Fruit fly (Drosophila melanogaster): ENCODE measurements around the gene CG14204.

CG14204 gene

dm6 chrX:19582732-19583131 is 685 bp upstream of the CG14204 start:
- TF ChIP-seq tj (GFP tag; optimal IDR thresholded peaks at IDR 0.05) = no peak
- TF ChIP-seq cnc (optimal IDR thresholded peaks at IDR 0.05) = no peak
- no peak for TF ChIP-seq CG33017 (tag; optimal IDR thresholded peaks at IDR 0.05)
- no peak for TF ChIP-seq pad (GFP tag; optimal IDR thresholded peaks at IDR 0.05)
- TF ChIP-seq CG11617 (GFP tag; optimal IDR thresholded peaks at IDR 0.05) = no peak
- TF ChIP-seq bab1 (GFP tag; optimal IDR thresholded peaks at IDR 0.05) = no peak
- no peak for TF ChIP-seq CG7045 (GFP tag; optimal IDR thresholded peaks at IDR 0.05)
- TF ChIP-seq toe (GFP tag; optimal IDR thresholded peaks at IDR 0.05) = no peak
- TF ChIP-seq CG12768 (GFP tag; optimal IDR thresholded peaks at IDR 0.05) = no peak
- TF ChIP-seq CG7101 (tag; optimal IDR thresholded peaks at IDR 0.05) = no peak
- no peak for TF ChIP-seq Mnt (GFP tag; optimal IDR thresholded peaks at IDR 0.05)
- TF ChIP-seq CG1620 (GFP tag; optimal IDR thresholded peaks at IDR 0.05) = no peak
- TF ChIP-seq Hr96 (GFP tag; optimal IDR thresholded peaks at IDR 0.05) = no peak
- TF ChIP-seq cic (GFP tag; optimal IDR thresholded peaks at IDR 0.05) = no peak
- TF ChIP-seq kay (GFP tag; ENCODE audit: borderline replicate concordance) = no peak

- TF ChIP-seq cnc (optimal IDR thresholded peaks at IDR 0.05) (no peak), bab1 (GFP tag; optimal IDR thresholded peaks at IDR 0.05) (no peak), CG7045 (GFP tag; optimal IDR thresholded peaks at IDR 0.05) (no peak), CG33017 (tag; optimal IDR thresholded peaks at IDR 0.05) (no peak), CG12768 (GFP tag; optimal IDR thresholded peaks at IDR 0.05) (no peak), CG14711 (tag; optimal IDR thresholded peaks at IDR 0.05) (no peak), toe (GFP tag; optimal IDR thresholded peaks at IDR 0.05) (no peak), tj (GFP tag; optimal IDR thresholded peaks at IDR 0.05) (no peak), ovo (GFP tag; optimal IDR thresholded peaks at IDR 0.05) (no peak), Hr96 (GFP tag; optimal IDR thresholded peaks at IDR 0.05) (no peak), pad (GFP tag; optimal IDR thresholded peaks at IDR 0.05) (no peak), CG7101 (tag; optimal IDR thresholded peaks at IDR 0.05) (no peak)
Measured at dm6 chrX:19585142-19585541, 1.7 kb downstream of the CG14204 start.

dm6 chrX:19590070-19590469 is 6.7 kb downstream of the CG14204 start, which contains the start of gene CG14219:
Gene CG14219, minus strand, starts transcription at chrX:19590170.
- TF ChIP-seq Mnt (GFP tag; optimal IDR thresholded peaks at IDR 0.05) (no peak), pad (GFP tag; optimal IDR thresholded peaks at IDR 0.05) (no peak), tj (GFP tag; optimal IDR thresholded peaks at IDR 0.05) (no peak), toe (GFP tag; optimal IDR thresholded peaks at IDR 0.05) (no peak), cic (GFP tag; optimal IDR thresholded peaks at IDR 0.05) (no peak), kay (GFP tag; ENCODE audit: borderline replicate concordance) (no peak)

- TF ChIP-seq CG1620 (GFP tag; optimal IDR thresholded peaks at IDR 0.05) = no peak
- no peak for TF ChIP-seq CG33017 (tag; optimal IDR thresholded peaks at IDR 0.05)
- no peak for TF ChIP-seq pad (GFP tag; optimal IDR thresholded peaks at IDR 0.05)
- no peak for TF ChIP-seq cnc (optimal IDR thresholded peaks at IDR 0.05)
Measured at dm6 chrX:19590579-19590978, 7.2 kb downstream of the CG14204 start.

- TF ChIP-seq kay (GFP tag; ENCODE audit: borderline replicate concordance) = no peak
- no peak for TF ChIP-seq pad (GFP tag; optimal IDR thresholded peaks at IDR 0.05)
- no peak for TF ChIP-seq cic (GFP tag; optimal IDR thresholded peaks at IDR 0.05)
- no peak for TF ChIP-seq CG7101 (tag; optimal IDR thresholded peaks at IDR 0.05)
- TF ChIP-seq CG1620 (GFP tag; optimal IDR thresholded peaks at IDR 0.05) = no peak
- TF ChIP-seq tj (GFP tag; optimal IDR thresholded peaks at IDR 0.05) = no peak
- no peak for TF ChIP-seq CG5204 (GFP tag; optimal IDR thresholded peaks at IDR 0.05)
- TF ChIP-seq Mnt (GFP tag; optimal IDR thresholded peaks at IDR 0.05) = no peak
- no peak for TF ChIP-seq Clk (GFP tag; optimal IDR thresholded peaks at IDR 0.05)
- TF ChIP-seq CG7045 (GFP tag; optimal IDR thresholded peaks at IDR 0.05) = no peak
Measured at dm6 chrX:19592309-19592708, 8.9 kb downstream of the CG14204 start, which contains the start of gene CG14205. Gene CG14205, plus strand, starts transcription at chrX:19592609.

- TF ChIP-seq CG33017 (tag; optimal IDR thresholded peaks at IDR 0.05) = no peak
- TF ChIP-seq CG7101 (tag; optimal IDR thresholded peaks at IDR 0.05) = no peak
- TF ChIP-seq cic (GFP tag; optimal IDR thresholded peaks at IDR 0.05) = no peak
- TF ChIP-seq toe (GFP tag; optimal IDR thresholded peaks at IDR 0.05) = no peak
- TF ChIP-seq CG7045 (GFP tag; optimal IDR thresholded peaks at IDR 0.05) = no peak
- no peak for TF ChIP-seq Mnt (GFP tag; optimal IDR thresholded peaks at IDR 0.05)
- no peak for TF ChIP-seq CG11617 (GFP tag; optimal IDR thresholded peaks at IDR 0.05)
- TF ChIP-seq CG14711 (tag; optimal IDR thresholded peaks at IDR 0.05) = no peak
- TF ChIP-seq CG5204 (GFP tag; optimal IDR thresholded peaks at IDR 0.05) = no peak
- TF ChIP-seq cnc (optimal IDR thresholded peaks at IDR 0.05) = no peak
- TF ChIP-seq CG1620 (GFP tag; optimal IDR thresholded peaks at IDR 0.05) = no peak
- no peak for TF ChIP-seq pad (GFP tag; optimal IDR thresholded peaks at IDR 0.05)
- no peak for TF ChIP-seq CG12768 (GFP tag; optimal IDR thresholded peaks at IDR 0.05)
Measured at dm6 chrX:19595862-19596261, 12.4 kb downstream of the CG14204 start.

- peak; percentile 85 for TF ChIP-seq CG5204 (GFP tag; optimal IDR thresholded peaks at IDR 0.05)
- peak; percentile 88 for TF ChIP-seq tj (GFP tag; optimal IDR thresholded peaks at IDR 0.05)
- peak; percentile 86 for TF ChIP-seq pad (GFP tag; optimal IDR thresholded peaks at IDR 0.05)
- TF ChIP-seq cnc (optimal IDR thresholded peaks at IDR 0.05) = no peak
- TF ChIP-seq CG11617 (GFP tag; optimal IDR thresholded peaks at IDR 0.05) = peak; percentile 98
- TF ChIP-seq toe (GFP tag; optimal IDR thresholded peaks at IDR 0.05) = peak; percentile 77
- peak; percentile 95 for TF ChIP-seq Hr96 (GFP tag; optimal IDR thresholded peaks at IDR 0.05)
- peak; percentile 79 for TF ChIP-seq CG12768 (GFP tag; optimal IDR thresholded peaks at IDR 0.05)
- peak; percentile 97 for TF ChIP-seq ovo (GFP tag; optimal IDR thresholded peaks at IDR 0.05)
- TF ChIP-seq bab1 (GFP tag; optimal IDR thresholded peaks at IDR 0.05) = peak; percentile 96
- peak; percentile 96 for TF ChIP-seq Mnt (GFP tag; optimal IDR thresholded peaks at IDR 0.05)
- TF ChIP-seq Crg-1 (GFP tag; optimal IDR thresholded peaks at IDR 0.05) = peak; percentile 98
- TF ChIP-seq CG14711 (tag; optimal IDR thresholded peaks at IDR 0.05) = peak; percentile 70
- TF ChIP-seq CG1620 (GFP tag; optimal IDR thresholded peaks at IDR 0.05) = peak; percentile 98
- peak; percentile 78 for TF ChIP-seq CG33017 (tag; optimal IDR thresholded peaks at IDR 0.05)
- TF ChIP-seq CG7045 (GFP tag; optimal IDR thresholded peaks at IDR 0.05) = peak; percentile 82
- peak; percentile 34 for TF ChIP-seq Clk (GFP tag; optimal IDR thresholded peaks at IDR 0.05)
- peak; percentile 58 for TF ChIP-seq kay (GFP tag; ENCODE audit: borderline replicate concordance)
- peak; percentile 34 for TF ChIP-seq cic (GFP tag; optimal IDR thresholded peaks at IDR 0.05)
- TF ChIP-seq CG7101 (tag; optimal IDR thresholded peaks at IDR 0.05) = peak; percentile 95
Measured at dm6 chrX:19597684-19598363, 14.4 kb downstream of the CG14204 start, which contains the start of gene RpS10b. Gene RpS10b, plus strand, starts transcription at chrX:19598031.

Data from whole organism, adult.